Fruit fly (Drosophila melanogaster): ENCODE results near the gene CG5895.

CG5895 gene

DNA sequence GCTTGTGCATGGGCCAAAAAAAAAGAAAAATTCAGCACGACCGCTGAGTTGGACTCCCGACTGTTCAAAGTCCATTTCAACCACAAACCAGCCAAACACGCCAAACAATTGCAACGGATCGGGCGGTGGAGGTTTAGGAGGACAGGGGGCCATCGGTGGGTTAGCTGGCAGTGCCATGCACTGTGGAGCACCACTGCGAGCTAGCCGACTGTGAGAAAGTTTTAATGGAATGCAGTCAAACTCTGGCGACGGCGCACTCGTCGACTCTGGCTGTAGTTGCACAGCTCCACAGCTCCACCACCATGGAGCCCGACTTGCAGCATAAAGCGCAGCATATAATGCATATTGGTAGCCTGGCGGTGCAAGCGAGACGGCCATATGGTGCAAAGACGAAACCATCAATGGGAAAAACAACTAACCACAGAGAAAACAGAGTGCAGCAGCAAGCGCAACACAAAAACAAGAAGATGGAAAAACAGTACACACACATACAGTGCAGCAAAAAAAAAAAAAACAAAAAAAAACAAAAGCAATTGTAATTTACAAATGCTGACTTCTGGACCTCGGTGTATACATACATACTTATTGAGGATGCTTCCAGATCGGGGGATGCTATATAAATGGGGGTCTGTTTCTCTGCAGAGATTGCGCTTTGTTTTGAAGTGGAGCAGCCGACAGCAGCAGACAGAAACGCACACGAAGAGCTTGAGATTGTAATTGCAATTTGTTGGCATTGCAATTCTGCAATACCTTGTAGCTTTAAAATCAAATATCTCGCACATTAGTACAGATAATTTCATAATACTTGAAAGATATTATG lies 6.2 kb downstream of the CG5895 start (continued):
- peak; percentile 57 for TF ChIP-seq CG10631 (GFP tag; optimal IDR thresholded peaks at IDR 0.05)
- peak; percentile 20 for TF ChIP-seq CG3032 (tag; optimal IDR thresholded peaks at IDR 0.05)
- TF ChIP-seq Ets96B (tag; optimal IDR thresholded peaks at IDR 0.05): peak; percentile 32
- TF ChIP-seq Lpt (GFP tag; optimal IDR thresholded peaks at IDR 0.05): peak; percentile 82
- TF ChIP-seq dac (GFP tag; optimal IDR thresholded peaks at IDR 0.05): peak; percentile 20
- TF ChIP-seq fd85E (GFP tag; optimal IDR thresholded peaks at IDR 0.05): no peak
- peak; percentile 21 for TF ChIP-seq dsx (GFP tag; optimal IDR thresholded peaks at IDR 0.05; ENCODE audit: poor library complexity, severe bottlenecking)
- peak; percentile 90 for TF ChIP-seq CG6276 (GFP tag; optimal IDR thresholded peaks at IDR 0.05)
- no peak for TF ChIP-seq Hr39 (GFP tag; optimal IDR thresholded peaks at IDR 0.05)
- no peak for TF ChIP-seq achi (GFP tag; optimal IDR thresholded peaks at IDR 0.05)
- TF ChIP-seq topi (GFP tag; optimal IDR thresholded peaks at IDR 0.05): peak; percentile 13
- peak; percentile 93 for TF ChIP-seq CG6854 (GFP tag; optimal IDR thresholded peaks at IDR 0.05)
- no peak for TF ChIP-seq Hr38 (GFP tag; optimal IDR thresholded peaks at IDR 0.05)
- TF ChIP-seq OdsH (GFP tag; optimal IDR thresholded peaks at IDR 0.05): peak; percentile 24
- no peak for TF ChIP-seq CG31627 (GFP tag; optimal IDR thresholded peaks at IDR 0.05)
- TF ChIP-seq esn (GFP tag; optimal IDR thresholded peaks at IDR 0.05): peak; percentile 2
- peak; percentile 75 for TF ChIP-seq eg (GFP tag; IDR thresholded peaks at IDR 0.05)
- TF ChIP-seq Gug (GFP tag; IDR thresholded peaks at IDR 0.05): 0 out of 2 replicates have a peak, but pooled peaks have one; percentile 8
- TF ChIP-seq lz (GFP tag; optimal IDR thresholded peaks at IDR 0.05): no peak
- TF ChIP-seq fkh (GFP tag; optimal IDR thresholded peaks at IDR 0.05): no peak

dm6 chr3L:16042080-16042344 lies 6.7 kb downstream of the CG5895 start:
- no peak for TF ChIP-seq cyc (GFP tag; optimal IDR thresholded peaks at IDR 0.05)
- TF ChIP-seq CG3032 (tag; optimal IDR thresholded peaks at IDR 0.05): peak; percentile 6
- TF ChIP-seq CG15336 (GFP tag; IDR thresholded peaks at IDR 0.05): 0 out of 2 replicates have a peak, but pooled peaks have one; percentile 3
- no peak for TF ChIP-seq dac (GFP tag; optimal IDR thresholded peaks at IDR 0.05)
- no peak for TF ChIP-seq Eip75B (GFP tag; optimal IDR thresholded peaks at IDR 0.05)
- no peak for TF ChIP-seq achi (GFP tag; optimal IDR thresholded peaks at IDR 0.05)
- no peak for TF ChIP-seq Eip78C (GFP tag)
- peak; percentile 29 for TF ChIP-seq CG32006 (GFP tag; optimal IDR thresholded peaks at IDR 0.05)
- TF ChIP-seq Met (GFP tag; optimal IDR thresholded peaks at IDR 0.05): peak; percentile 19
- no peak for TF ChIP-seq vri (GFP tag; optimal IDR thresholded peaks at IDR 0.05)
- TF ChIP-seq acj6 (GFP tag; optimal IDR thresholded peaks at IDR 0.05): peak; percentile 28
- no peak for TF ChIP-seq Smox (GFP tag; optimal IDR thresholded peaks at IDR 0.05)

- TF ChIP-seq Lpt (GFP tag; optimal IDR thresholded peaks at IDR 0.05) (peak; percentile 57), fd85E (GFP tag; optimal IDR thresholded peaks at IDR 0.05) (peak; percentile 32), topi (GFP tag; optimal IDR thresholded peaks at IDR 0.05) (no peak)
These were observed 7.4 kb downstream of the CG5895 start for dm6 chr3L:16042640-16043039.

- TF ChIP-seq Hr38 (GFP tag; optimal IDR thresholded peaks at IDR 0.05) (no peak), Ets96B (tag; optimal IDR thresholded peaks at IDR 0.05) (peak; percentile 92), cyc (GFP tag; optimal IDR thresholded peaks at IDR 0.05) (peak; percentile 17), fd59A (GFP tag; optimal IDR thresholded peaks at IDR 0.05) (peak; percentile 60), salr (GFP tag; optimal IDR thresholded peaks at IDR 0.05) (peak; percentile 50 to 64), OdsH (GFP tag; optimal IDR thresholded peaks at IDR 0.05) (peak; percentile 81), CG6163 (GFP tag; IDR thresholded peaks at IDR 0.05) (peak; percentile 65), achi (GFP tag; optimal IDR thresholded peaks at IDR 0.05) (peak; percentile 84), CG32006 (GFP tag; optimal IDR thresholded peaks at IDR 0.05) (peak; percentile 84), dsx (GFP tag; optimal IDR thresholded peaks at IDR 0.05; ENCODE audit: poor library complexity, severe bottlenecking) (peak; percentile 89), fkh (GFP tag; optimal IDR thresholded peaks at IDR 0.05) (no peak), Gug (GFP tag; IDR thresholded peaks at IDR 0.05) (peak; percentile 67), CG15336 (GFP tag; IDR thresholded peaks at IDR 0.05) (peak; percentile 84), vri (GFP tag; optimal IDR thresholded peaks at IDR 0.05) (peak; percentile 27), Smox (GFP tag; optimal IDR thresholded peaks at IDR 0.05) (peak; percentile 36), CG34406 (GFP tag; optimal IDR thresholded peaks at IDR 0.05) (peak; percentile 81), CG9139 (GFP tag; optimal IDR thresholded peaks at IDR 0.05) (peak; percentile 73), Eip75B (GFP tag; optimal IDR thresholded peaks at IDR 0.05) (peak; percentile 57), Met (GFP tag; optimal IDR thresholded peaks at IDR 0.05) (peak; percentile 63), pdm3 (GFP tag; optimal IDR thresholded peaks at IDR 0.05) (peak; percentile 58), Blimp-1 (GFP tag; optimal IDR thresholded peaks at IDR 0.05) (peak; percentile 74), net (GFP tag; optimal IDR thresholded peaks at IDR 0.05) (peak; percentile 73), Hr4 (GFP tag; optimal IDR thresholded peaks at IDR 0.05) (peak; percentile 33), Sox102F (GFP tag; optimal IDR thresholded peaks at IDR 0.05) (peak; percentile 42), CG11294 (GFP tag; IDR thresholded peaks at IDR 0.05) (no peak; the same call in 1 of the 2 replicates), spab (GFP tag; optimal IDR thresholded peaks at IDR 0.05) (peak; percentile 77)
These were observed 7.9 kb downstream of the CG5895 start for dm6 chr3L:16043045-16043781.
